Worm (Caenorhabditis elegans): ENCODE measurements around the gene dod-23.

The dod-23 gene

DNA sequence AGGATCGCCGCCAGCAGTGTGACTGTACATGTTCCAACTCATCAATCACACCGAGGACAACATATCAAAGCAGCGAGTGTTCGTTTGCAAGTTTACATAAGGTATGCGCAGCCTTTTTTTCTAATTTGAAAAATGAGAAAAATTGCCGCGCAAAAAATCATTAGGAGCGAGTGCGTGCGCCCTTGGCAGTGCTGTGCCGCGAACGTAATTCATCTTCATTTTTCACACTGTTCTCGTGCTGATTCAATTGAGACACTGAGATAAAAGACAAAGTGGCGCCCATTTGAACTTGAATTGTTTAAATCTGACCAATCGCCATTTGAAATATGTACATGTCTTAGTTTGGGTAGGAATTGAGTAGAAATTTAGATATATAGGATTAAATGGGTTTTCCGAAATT lies 10.6 kb upstream of the dod-23 start:
- no peak for TF ChIP-seq daf-12 (tag; optimal IDR thresholded peaks at IDR 0.05)
- peak in 1 of 2 experiments; percentile 80 for TF ChIP-seq unc-62 (GFP tag; optimal IDR thresholded peaks at IDR 0.05 in 1 of 2)
- no peak for TF ChIP-seq unc-62 (tag; optimal IDR thresholded peaks at IDR 0.05)
- peak; percentile 32 for TF ChIP-seq nhr-25 (tag; optimal IDR thresholded peaks at IDR 0.05; ENCODE audit: borderline replicate concordance, insufficient read depth)
- TF ChIP-seq zip-2 (tag; optimal IDR thresholded peaks at IDR 0.05): no peak
- TF ChIP-seq nhr-42 (GFP tag; IDR thresholded peaks at IDR 0.05): no peak
- no peak for TF ChIP-seq nhr-48 (tag; optimal IDR thresholded peaks at IDR 0.05)

DNA sequence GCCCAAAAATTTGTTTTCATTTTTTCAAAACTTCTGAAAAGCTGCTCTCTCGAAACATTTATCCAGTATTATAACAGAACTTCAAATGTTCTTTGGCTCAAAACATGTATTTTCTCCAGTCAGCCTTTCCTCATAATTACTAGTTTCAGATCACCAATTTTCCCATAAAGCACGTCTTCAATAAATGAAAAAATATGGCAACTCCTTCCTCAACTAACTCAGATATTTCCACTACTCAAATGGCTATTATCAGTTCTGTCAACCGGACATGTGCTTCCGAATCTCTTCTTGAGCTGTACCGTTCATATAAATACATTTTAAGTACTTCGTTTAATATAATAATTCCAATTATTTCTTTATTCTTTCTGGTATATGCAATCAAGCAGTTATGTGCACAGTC lies 8.5 kb upstream of the dod-23 start, which contains the start of gene sra-13:
TSS of gene sra-13 (plus strand) at position 195 of the 400 bp plus-strand sequence.
- TF ChIP-seq mxl-3 (GFP tag; optimal IDR thresholded peaks at IDR 0.05): no peak
- no peak for TF ChIP-seq rbr-2 (tag; optimal IDR thresholded peaks at IDR 0.05)
- no peak for TF ChIP-seq nhr-76 (tag; optimal IDR thresholded peaks at IDR 0.05)
- TF ChIP-seq nhr-42 (GFP tag; IDR thresholded peaks at IDR 0.05): no peak
- no peak for TF ChIP-seq T26A8.4 (GFP tag; IDR thresholded peaks at IDR 0.05)
- TF ChIP-seq D1046.2 (GFP tag; IDR thresholded peaks at IDR 0.05): no peak
- no peak for TF ChIP-seq spr-1 (tag; optimal IDR thresholded peaks at IDR 0.05)
- peak in 1 of 2 experiments; percentile 93 for TF ChIP-seq unc-62 (GFP tag; optimal IDR thresholded peaks at IDR 0.05 in 1 of 2)
- no peak for TF ChIP-seq unc-62 (tag; optimal IDR thresholded peaks at IDR 0.05)

DNA sequence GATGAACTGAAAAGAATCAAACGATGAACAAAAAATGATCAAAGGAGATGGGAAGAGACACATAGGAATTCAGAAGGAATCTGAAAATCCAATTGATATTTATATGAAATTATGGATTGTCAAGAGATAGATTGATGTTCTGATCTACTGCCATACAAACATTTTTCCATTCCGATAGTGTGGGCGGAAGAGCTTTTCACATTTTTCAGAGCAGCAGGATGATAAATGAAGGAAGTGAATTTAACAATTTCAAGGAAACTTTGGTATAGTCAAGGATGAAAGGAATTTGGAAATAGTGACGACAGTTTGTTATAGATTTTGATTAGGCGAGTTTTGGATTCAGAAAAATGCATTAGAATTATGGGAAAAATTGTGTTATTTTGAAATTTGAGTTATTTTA lies 6.3 kb upstream of the dod-23 start, which contains the start of gene ubc-24:
TSS of gene ubc-24 (plus strand) at position 301 of the 400 bp plus-strand sequence.
- TF ChIP-seq nhr-6 (tag; optimal IDR thresholded peaks at IDR 0.05): no peak
- TF ChIP-seq dmd-8 (GFP tag; IDR thresholded peaks at IDR 0.05): no peak
- no peak for TF ChIP-seq dmd-6 (GFP tag; IDR thresholded peaks at IDR 0.05)
- TF ChIP-seq sdz-12 (GFP tag; optimal IDR thresholded peaks at IDR 0.05): no peak
- TF ChIP-seq ZK337.2 (GFP tag; IDR thresholded peaks at IDR 0.05): no peak
- TF ChIP-seq F26F4.8 (GFP tag; conservative IDR thresholded peaks at IDR 0.05): no peak
- no peak for TF ChIP-seq ceh-20 (GFP tag; IDR thresholded peaks at IDR 0.05)

- TF ChIP-seq mdl-1 (tag; optimal IDR thresholded peaks at IDR 0.05): no peak
- TF ChIP-seq nhr-25 (tag; optimal IDR thresholded peaks at IDR 0.05; ENCODE audit: borderline replicate concordance, insufficient read depth): no peak
- no peak for TF ChIP-seq tra-1 (GFP tag; IDR thresholded peaks at IDR 0.05)
- TF ChIP-seq unc-62 (GFP tag; optimal IDR thresholded peaks at IDR 0.05 in 1 of 2): no peak
- TF ChIP-seq unc-62 (tag; optimal IDR thresholded peaks at IDR 0.05): no peak
- no peak for TF ChIP-seq dmd-9 (GFP tag; IDR thresholded peaks at IDR 0.05)
- no peak for TF ChIP-seq mxl-2 (GFP tag; conservative IDR thresholded peaks at IDR 0.05)
- no peak for TF ChIP-seq F26F4.8 (GFP tag; conservative IDR thresholded peaks at IDR 0.05)
- TF ChIP-seq F37D6.2 (tag; optimal IDR thresholded peaks at IDR 0.05): no peak
- no peak for TF ChIP-seq Y105C5A.15 (GFP tag; IDR thresholded peaks at IDR 0.05)
- TF ChIP-seq lin-15B (tag; optimal IDR thresholded peaks at IDR 0.05): no peak
- no peak for TF ChIP-seq nhr-11 (tag; optimal IDR thresholded peaks at IDR 0.05)
- no peak for TF ChIP-seq ceh-62 (tag; optimal IDR thresholded peaks at IDR 0.05)
- TF ChIP-seq pha-4 (GFP tag; IDR thresholded peaks at IDR 0.05): no peak
- TF ChIP-seq pha-4 (tag; optimal IDR thresholded peaks at IDR 0.05): no peak
- TF ChIP-seq tag-97 (GFP tag; IDR thresholded peaks at IDR 0.05): no peak
- no peak for TF ChIP-seq zfp-2 (tag; optimal IDR thresholded peaks at IDR 0.05)
- no peak for TF ChIP-seq dpl-1 (GFP tag; optimal IDR thresholded peaks at IDR 0.05)
- TF ChIP-seq php-3 (GFP tag; IDR thresholded peaks at IDR 0.05): no peak
- no peak for TF ChIP-seq zfp-3 (GFP tag; conservative IDR thresholded peaks at IDR 0.05)
- no peak for TF ChIP-seq ceh-32 (tag; optimal IDR thresholded peaks at IDR 0.05; ENCODE audit: poor library complexity)
- TF ChIP-seq lin-29 (GFP tag; IDR thresholded peaks at IDR 0.05): no peak
These were observed 5.8 kb upstream of the dod-23 start, which contains the start of gene skpo-1 for ce11 chrII:8404748-8405147. skpo-1 (minus strand) TSS chrII:8404848.
